Worm (Caenorhabditis elegans): ENCODE data around the gene ZK228.3.
"Not testable (repeated sequence)": the region's sequence is repeated elsewhere in the genome, so short reads cannot be mapped to it uniquely, and the experiment has no call there.

The ZK228.3 gene

ce11 chrV:18444118-18444517 lies 16.9 kb downstream of the ZK228.3 start, which contains the start of gene ZK228.1:
Gene ZK228.1 (plus strand): TSS chrV:18444418.
- TF ChIP-seq dao-5 (tag; optimal IDR thresholded peaks at IDR 0.05) = no peak
- TF ChIP-seq him-1 (tag; optimal IDR thresholded peaks at IDR 0.05) = no peak
- TF ChIP-seq W03F9.2 (tag; optimal IDR thresholded peaks at IDR 0.05) = no peak

DNA sequence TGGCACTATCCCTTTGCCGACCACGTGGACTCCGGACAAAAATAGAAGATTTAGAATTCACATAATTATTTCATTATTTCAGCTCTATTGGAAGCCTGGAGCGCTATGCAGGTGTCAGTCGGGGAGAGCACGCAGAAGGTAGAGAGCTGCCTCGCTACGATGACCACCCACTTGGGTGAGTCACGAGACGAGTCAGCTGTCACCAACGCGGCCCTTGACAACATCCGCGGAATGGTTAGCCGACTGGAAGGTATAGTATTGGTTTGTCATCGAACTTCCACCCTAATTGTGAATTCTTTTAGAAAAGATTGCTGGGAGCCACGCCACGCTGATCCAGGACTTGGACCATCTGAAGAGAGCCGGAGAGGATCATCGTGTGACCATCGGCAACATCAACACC lies 21.6 kb downstream of the ZK228.3 start, which contains the start of gene ZK262.9:
ZK262.9 (plus strand) TSS at position 301 of the 400 bp plus-strand sequence.
- not testable (repeated sequence) for TF ChIP-seq W03F9.2, him-1, dao-5 (tag; optimal IDR thresholded peaks at IDR 0.05)

- TF ChIP-seq dao-5 (tag; optimal IDR thresholded peaks at IDR 0.05) (no peak), him-1 (tag; optimal IDR thresholded peaks at IDR 0.05) (no peak), W03F9.2 (tag; optimal IDR thresholded peaks at IDR 0.05) (no peak)
Observed at ce11 chrV:18438081-18438480, 23.0 kb downstream of the ZK228.3 start, which contains the start of gene ZK262.8. Gene ZK262.8 (plus strand): TSS chrV:18438381.

DNA sequence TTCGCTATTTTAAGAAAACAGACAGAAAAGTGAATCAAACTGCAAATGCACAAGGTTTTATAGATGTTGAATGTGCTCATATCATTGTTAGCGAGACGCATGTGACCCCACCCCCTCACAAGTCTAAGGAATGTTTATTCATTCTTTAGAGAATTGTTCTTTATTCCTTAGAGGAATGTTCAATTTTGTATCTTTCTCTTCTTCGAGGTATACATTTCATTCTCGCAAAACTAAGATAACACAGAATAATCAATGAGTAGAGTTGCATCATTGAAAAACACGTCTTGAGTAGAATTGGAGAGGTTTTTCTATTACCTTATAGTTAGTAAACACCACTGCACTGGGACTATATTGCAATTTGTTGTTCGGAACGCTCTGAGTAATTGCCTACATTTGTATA lies 26.1 kb downstream of the ZK228.3 start, which contains the start of gene ZK262.20:
ZK262.20 (minus strand) TSS at position 101 of the 400 bp plus-strand sequence.
- no peak for TF ChIP-seq W03F9.2 (tag; optimal IDR thresholded peaks at IDR 0.05)
- TF ChIP-seq him-1 (tag; optimal IDR thresholded peaks at IDR 0.05) = no peak
- TF ChIP-seq dao-5 (tag; optimal IDR thresholded peaks at IDR 0.05) = no peak

DNA sequence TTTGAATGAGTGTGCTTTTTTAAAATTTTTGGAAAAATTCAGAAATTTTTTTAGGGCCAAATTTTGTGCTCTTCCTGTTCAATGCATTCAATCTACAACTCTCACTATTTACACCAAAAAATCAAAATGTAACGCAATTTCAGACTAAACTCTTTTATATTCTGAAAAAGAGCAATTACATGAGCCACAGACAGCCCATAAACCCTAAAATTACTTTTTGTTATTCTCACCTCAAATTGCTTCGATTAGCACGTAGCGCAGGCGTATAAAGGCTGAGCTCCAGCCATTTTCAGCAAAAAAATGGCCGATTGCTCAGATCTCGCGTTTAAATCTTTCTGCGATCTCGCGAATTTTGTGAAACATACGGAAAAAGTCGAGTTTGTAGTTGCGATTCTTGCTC lies 29.6 kb downstream of the ZK228.3 start, which contains the start of gene srw-82:
srw-82 (plus strand) TSS at position 301 of the 400 bp plus-strand sequence.
- TF ChIP-seq him-1 (tag; optimal IDR thresholded peaks at IDR 0.05) = no peak

- no peak for TF ChIP-seq him-1 (tag; optimal IDR thresholded peaks at IDR 0.05)
- TF ChIP-seq W03F9.2 (tag; optimal IDR thresholded peaks at IDR 0.05) = no peak
- TF ChIP-seq dao-5 (tag; optimal IDR thresholded peaks at IDR 0.05) = no peak
Observed at ce11 chrV:18430826-18431225, 30.2 kb downstream of the ZK228.3 start.

DNA sequence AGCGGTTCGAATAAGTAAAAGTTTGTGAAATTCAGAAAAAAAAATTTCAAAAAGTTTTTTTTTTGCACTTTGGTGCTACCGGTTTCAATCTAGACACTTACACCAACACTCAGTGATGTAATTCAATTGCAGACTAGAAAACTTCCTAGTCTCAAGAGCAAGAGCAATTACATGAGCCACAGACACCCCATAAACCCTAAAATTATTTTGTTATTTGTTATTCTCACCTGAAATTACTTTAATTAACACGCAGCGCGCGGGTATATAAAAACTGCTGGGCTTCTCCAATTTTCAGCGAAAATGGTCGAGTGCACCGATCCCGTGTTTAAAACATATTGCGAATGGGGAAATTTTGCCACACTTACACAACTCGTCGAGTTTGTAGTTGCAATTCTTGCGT lies 34.8 kb downstream of the ZK228.3 start, which contains the start of gene srw-83:
srw-83 (plus strand) TSS at position 301 of the 400 bp plus-strand sequence.
- no peak for TF ChIP-seq W03F9.2 (tag; optimal IDR thresholded peaks at IDR 0.05)
- no peak for TF ChIP-seq dao-5 (tag; optimal IDR thresholded peaks at IDR 0.05)
- no peak for TF ChIP-seq him-1 (tag; optimal IDR thresholded peaks at IDR 0.05)

ce11 chrV:18425544-18425943 lies 35.5 kb downstream of the ZK228.3 start, which contains the start of gene ZK262.19:
Gene ZK262.19 (minus strand): TSS chrV:18425644.
- TF ChIP-seq W03F9.2 (tag; optimal IDR thresholded peaks at IDR 0.05) (no peak), him-1 (tag; optimal IDR thresholded peaks at IDR 0.05) (no peak), dao-5 (tag; optimal IDR thresholded peaks at IDR 0.05) (no peak)

DNA sequence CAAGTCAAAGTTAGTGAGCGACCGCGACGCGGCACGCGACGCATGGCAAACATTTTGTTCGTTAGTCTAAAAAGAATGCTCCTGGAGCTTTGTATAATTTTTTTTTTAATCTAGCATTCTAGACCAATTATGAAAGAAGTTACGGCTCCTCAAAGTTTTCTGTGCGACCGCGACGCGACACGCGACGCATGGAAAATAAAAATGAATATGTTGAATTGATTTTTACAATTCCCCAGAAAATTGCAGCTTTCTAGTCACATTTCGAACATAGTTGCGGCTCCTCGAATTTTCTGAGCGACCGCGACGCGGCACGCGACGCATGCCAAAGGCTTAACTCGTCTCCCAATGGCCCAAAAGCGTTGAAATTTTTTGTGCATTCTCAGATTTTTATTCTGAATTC lies 36.6 kb downstream of the ZK228.3 start, which contains the start of gene ZK262.4:
ZK262.4 (minus strand) TSS at position 101 of the 400 bp plus-strand sequence.
- TF ChIP-seq dao-5 (tag; optimal IDR thresholded peaks at IDR 0.05) = no peak
- TF ChIP-seq him-1 (tag; optimal IDR thresholded peaks at IDR 0.05) = no peak
- TF ChIP-seq W03F9.2 (tag; optimal IDR thresholded peaks at IDR 0.05) = no peak

ce11 chrV:18420797-18421196 lies 40.3 kb downstream of the ZK228.3 start, which contains the start of gene srj-26:
Gene srj-26 (plus strand): TSS chrV:18421097.
- no peak for TF ChIP-seq dao-5 (tag; optimal IDR thresholded peaks at IDR 0.05)
- TF ChIP-seq W03F9.2 (tag; optimal IDR thresholded peaks at IDR 0.05) = no peak
- TF ChIP-seq him-1 (tag; optimal IDR thresholded peaks at IDR 0.05) = no peak

- TF ChIP-seq dao-5 (tag; optimal IDR thresholded peaks at IDR 0.05) (no peak), W03F9.2 (tag; optimal IDR thresholded peaks at IDR 0.05) (no peak), him-1 (tag; optimal IDR thresholded peaks at IDR 0.05) (no peak)
Observed at ce11 chrV:18414051-18414450, 47.0 kb downstream of the ZK228.3 start, which contains the start of gene txt-8. Gene txt-8 (plus strand): TSS chrV:18414351.

DNA sequence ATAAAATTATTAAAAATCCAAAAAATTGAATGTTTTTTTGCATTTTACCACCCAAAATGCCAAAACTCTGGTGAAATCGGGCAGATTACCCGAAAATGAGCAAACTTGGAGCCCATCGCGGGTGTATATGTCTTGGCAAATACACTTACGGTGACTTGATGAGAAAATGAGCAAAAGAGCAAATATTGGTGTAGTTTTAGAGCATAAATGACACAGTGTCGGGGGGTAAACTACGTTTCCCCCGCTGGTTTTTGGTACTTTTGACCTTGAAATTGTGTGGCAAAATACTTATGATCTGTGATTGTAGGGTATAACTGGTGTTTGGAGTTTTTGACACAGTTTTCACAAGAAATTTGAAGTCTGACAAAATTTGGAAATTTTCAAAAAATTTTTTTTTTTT lies 48.2 kb downstream of the ZK228.3 start, which contains the start of gene ZK262.2:
ZK262.2 (minus strand) TSS at position 101 of the 400 bp plus-strand sequence.
- TF ChIP-seq W03F9.2 (tag; optimal IDR thresholded peaks at IDR 0.05) (no peak), him-1 (tag; optimal IDR thresholded peaks at IDR 0.05) (no peak), dao-5 (tag; optimal IDR thresholded peaks at IDR 0.05) (no peak)

DNA sequence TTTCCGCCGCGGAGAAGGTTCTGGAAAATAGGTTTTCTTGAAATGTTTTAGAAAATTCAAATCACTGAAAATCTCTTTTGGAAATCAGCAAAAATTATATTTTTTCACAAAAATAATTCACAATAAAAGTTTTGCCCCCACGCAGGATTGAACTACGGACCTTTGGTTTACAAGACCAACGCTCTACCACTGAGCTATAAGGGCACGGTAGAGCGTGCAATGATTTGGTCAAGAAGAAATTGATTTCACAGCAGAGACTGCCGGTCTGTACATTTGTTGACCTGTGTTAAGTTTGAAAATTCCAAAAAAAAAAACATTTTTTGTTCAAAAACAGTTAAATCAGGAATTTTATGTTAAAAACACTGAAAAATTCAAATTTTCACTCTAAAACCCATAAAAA lies 48.7 kb downstream of the ZK228.3 start:
- TF ChIP-seq him-1 (tag; optimal IDR thresholded peaks at IDR 0.05) (no peak), dao-5 (tag; optimal IDR thresholded peaks at IDR 0.05) (no peak), W03F9.2 (tag; optimal IDR thresholded peaks at IDR 0.05) (no peak)

DNA sequence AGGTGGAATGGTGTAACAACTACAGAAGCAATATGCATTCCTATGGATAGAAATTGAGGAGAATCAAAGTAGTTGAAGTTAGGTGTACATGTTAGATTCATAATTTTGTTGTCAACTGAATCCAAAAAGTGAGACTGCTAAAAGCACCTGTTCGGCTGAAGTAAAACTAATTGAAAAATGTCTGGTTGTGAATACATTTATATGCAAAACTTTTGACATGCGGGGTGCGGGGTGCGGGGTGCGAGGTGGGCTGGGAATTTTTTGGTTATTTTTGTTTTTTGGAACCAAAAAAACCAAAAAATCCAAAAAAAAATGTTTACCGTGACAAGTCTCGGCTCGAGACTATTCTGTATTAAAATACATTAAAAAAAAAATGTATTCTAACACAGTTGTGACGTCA lies 50.9 kb downstream of the ZK228.3 start, which contains the start of gene srh-207:
srh-207 (minus strand) TSS at position 101 of the 400 bp plus-strand sequence.
- no peak for TF ChIP-seq W03F9.2 (tag; optimal IDR thresholded peaks at IDR 0.05)
- TF ChIP-seq him-1 (tag; optimal IDR thresholded peaks at IDR 0.05) = no peak
- TF ChIP-seq dao-5 (tag; optimal IDR thresholded peaks at IDR 0.05) = no peak

All from whole organism, L4/young adult.